Worm (Caenorhabditis elegans): Measurements from ENCODE around the gene W02H5.19.

W02H5.19 gene

DNA sequence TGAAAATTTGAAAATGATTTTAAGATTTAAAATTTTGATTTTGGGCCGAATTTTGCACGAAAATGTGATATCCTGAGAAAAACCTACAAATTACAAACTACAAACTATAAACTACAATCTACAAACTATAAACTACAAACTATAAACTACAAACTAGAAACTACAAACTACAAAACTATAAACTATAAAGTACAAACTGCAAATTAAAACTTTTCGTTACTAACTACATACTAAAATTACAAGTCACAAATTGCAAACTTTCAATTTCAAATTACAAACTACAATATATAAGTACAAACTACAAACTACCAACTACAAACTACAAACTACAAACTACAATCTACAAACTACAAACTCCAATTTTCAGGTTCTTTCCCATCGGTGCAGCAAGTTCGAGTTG, 44.8 kb downstream of the W02H5.19 start:
- TF ChIP-seq egl-27 (tag; optimal IDR thresholded peaks at IDR 0.05) (no peak), ets-5 (GFP tag; IDR thresholded peaks at IDR 0.05) (no peak), nhr-20 (tag; optimal IDR thresholded peaks at IDR 0.05) (no peak), Y116A8C.19 (tag; optimal IDR thresholded peaks at IDR 0.05; ENCODE audit: borderline replicate concordance) (no peak), aly-2 (tag; optimal IDR thresholded peaks at IDR 0.05) (no peak), lsy-2 (tag; optimal IDR thresholded peaks at IDR 0.05) (no peak)

DNA sequence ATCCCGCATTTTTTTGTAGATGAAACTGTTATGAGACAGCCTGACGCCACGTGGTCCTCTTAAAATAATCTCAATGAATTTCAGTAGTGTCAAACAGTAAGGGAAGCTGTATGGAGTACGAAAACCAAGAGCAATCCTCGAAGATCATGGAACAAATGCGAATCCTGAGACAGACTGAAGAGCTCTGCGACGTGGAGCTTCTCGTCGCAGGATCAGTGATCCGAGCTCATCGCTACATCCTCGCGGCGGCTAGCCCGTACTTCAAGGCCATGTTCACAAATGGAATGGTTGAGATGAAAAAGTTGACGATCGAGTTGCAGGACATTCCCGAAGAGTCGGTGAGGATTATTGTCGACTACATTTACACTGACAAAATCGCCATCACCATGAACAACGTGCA, 45.5 kb downstream of the W02H5.19 start:
- TF ChIP-seq nhr-47 (tag; optimal IDR thresholded peaks at IDR 0.05) = no peak
- no peak for TF ChIP-seq unc-30 (tag; optimal IDR thresholded peaks at IDR 0.05)
- TF ChIP-seq ama-1 (optimal IDR thresholded peaks at IDR 0.05) = no peak
- TF ChIP-seq lir-3 (tag; optimal IDR thresholded peaks at IDR 0.05; ENCODE audit: poor library complexity) = no peak
- no peak for TF ChIP-seq pqm-1 (tag; optimal IDR thresholded peaks at IDR 0.05)
- TF ChIP-seq zag-1 (tag; optimal IDR thresholded peaks at IDR 0.05) = no peak
- TF ChIP-seq nhr-237 (tag; optimal IDR thresholded peaks at IDR 0.05) = no peak
- TF ChIP-seq sup-37 (GFP tag; optimal IDR thresholded peaks at IDR 0.05) = no peak
- TF ChIP-seq xbp-1 (tag; optimal IDR thresholded peaks at IDR 0.05) = no peak
- TF ChIP-seq egl-27 (tag; optimal IDR thresholded peaks at IDR 0.05) = no peak
- TF ChIP-seq mdl-1 (tag; optimal IDR thresholded peaks at IDR 0.05) = no peak
- no peak for TF ChIP-seq nhr-28 (tag; optimal IDR thresholded peaks at IDR 0.05)
- TF ChIP-seq lsy-2 (tag; optimal IDR thresholded peaks at IDR 0.05) = no peak

DNA sequence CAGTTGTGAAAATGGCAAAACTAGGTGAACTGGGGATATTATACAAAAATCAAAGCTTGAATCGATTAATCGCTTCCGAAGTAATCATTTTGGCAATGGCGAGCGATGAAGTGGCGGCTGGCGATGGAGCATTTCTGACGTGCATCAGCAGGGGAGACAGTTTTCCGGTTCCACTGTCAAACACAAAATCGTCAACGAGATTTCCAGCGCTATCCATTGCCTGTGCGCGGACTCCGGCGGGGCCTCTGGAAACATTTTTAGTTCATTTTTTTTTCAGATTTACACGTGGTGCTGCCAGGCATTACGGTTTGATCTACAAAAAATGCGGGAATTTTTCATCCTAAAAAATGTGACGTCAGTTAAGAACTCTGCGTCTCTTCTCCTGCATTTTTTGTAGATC, 49.9 kb downstream of the W02H5.19 start:
- TF ChIP-seq C04F5.9 (tag; optimal IDR thresholded peaks at IDR 0.05) (no peak), efl-1 (optimal IDR thresholded peaks at IDR 0.05) (no peak), efl-1 (GFP tag; optimal IDR thresholded peaks at IDR 0.05 in 1 of 2) (peak in 1 of 2 experiments; percentile 37)
